Fruit fly (Drosophila melanogaster): Measurements from ENCODE around the gene Gdap1.

Gene Gdap1

DNA sequence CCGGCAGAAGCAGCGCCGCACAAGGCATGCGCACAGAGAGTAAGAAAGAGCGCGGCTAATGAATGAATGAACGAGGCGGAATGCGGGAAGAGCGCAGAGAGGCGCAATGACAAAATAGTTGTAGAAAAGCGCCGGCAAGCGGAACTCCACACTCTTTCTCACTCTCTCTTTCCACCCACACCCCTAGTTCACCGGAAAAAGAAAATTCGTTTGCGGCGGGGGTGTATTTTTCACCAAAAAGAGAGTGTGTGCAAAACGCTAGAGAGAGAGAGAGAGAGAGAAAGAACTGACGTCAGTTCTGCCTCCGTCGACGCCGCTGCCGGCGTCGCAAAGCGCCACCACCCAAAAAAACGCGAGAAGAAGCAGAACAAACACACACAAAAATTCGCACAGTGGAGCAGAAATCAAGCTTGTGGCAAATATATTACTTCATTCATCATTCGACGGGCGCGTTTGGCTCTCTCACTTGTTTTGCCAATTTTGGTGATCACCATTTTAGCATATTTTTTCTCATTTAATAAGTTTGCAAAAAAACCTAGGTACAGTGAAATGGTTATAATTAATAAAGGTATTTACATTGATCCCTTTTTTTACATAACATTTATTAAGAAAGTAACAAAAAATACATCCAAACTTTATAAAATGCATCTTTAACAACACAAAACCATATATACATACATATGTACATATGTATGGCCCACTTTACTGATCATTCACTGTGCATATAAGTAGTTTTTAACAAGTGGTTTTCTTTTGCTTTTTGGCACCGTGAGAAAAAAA lies 43.3 kb downstream of the Gdap1 start (continued):
- TF ChIP-seq Hr51 (GFP tag; optimal IDR thresholded peaks at IDR 0.05) (peak in 1 of 2 experiments; percentile 81), Dad (GFP tag; optimal IDR thresholded peaks at IDR 0.05) (peak; percentile 7), dysf (GFP tag; IDR thresholded peaks at IDR 0.05) (peak; percentile 62; the same call in 2 of the 3 replicates), gsb (GFP tag; IDR thresholded peaks at IDR 0.05) (peak; percentile 22; the same call in 1 of the 2 replicates), HLH4C (GFP tag; IDR thresholded peaks at IDR 0.05; ENCODE audit: partially characterized antibody) (no peak), peb (GFP tag; IDR thresholded peaks at IDR 0.05) (no peak), mld (GFP tag; IDR thresholded peaks at IDR 0.05; ENCODE audit: partially characterized antibody) (no peak), CG13775 (GFP tag; optimal IDR thresholded peaks at IDR 0.05) (peak; percentile 66), CG3281 (GFP tag; optimal IDR thresholded peaks at IDR 0.05) (peak; percentile 76), fd96Cb (tag; optimal IDR thresholded peaks at IDR 0.05) (peak; percentile 53), H15 (GFP tag; IDR thresholded peaks at IDR 0.05) (no peak), BEAF-32 (GFP tag; optimal IDR thresholded peaks at IDR 0.05) (no peak), HmgZ (tag; optimal IDR thresholded peaks at IDR 0.05) (no peak), dimm (GFP tag; IDR thresholded peaks at IDR 0.05) (no peak), CG5180 (GFP tag; optimal IDR thresholded peaks at IDR 0.05) (peak; percentile 10), CG1792 (GFP tag; optimal IDR thresholded peaks at IDR 0.05) (peak; percentile 24), ase (GFP tag; IDR thresholded peaks at IDR 0.05) (no peak), dmrt99B (tag; optimal IDR thresholded peaks at IDR 0.05) (peak; percentile 58), ewg (GFP tag; optimal IDR thresholded peaks at IDR 0.05) (peak; percentile 82), NC2α (GFP tag; optimal IDR thresholded peaks at IDR 0.05) (no peak), dm (GFP tag; optimal IDR thresholded peaks at IDR 0.05) (no peak), CG1647 (GFP tag; optimal IDR thresholded peaks at IDR 0.05) (no peak), esg (GFP tag; conservative IDR thresholded peaks at IDR 0.05) (peak; percentile 58; the same call in 1 of the 2 replicates), en (GFP tag; optimal IDR thresholded peaks at IDR 0.05) (no peak), CG1024 (GFP tag; IDR thresholded peaks at IDR 0.05) (no peak), nau (GFP tag; optimal IDR thresholded peaks at IDR 0.05) (no peak), CG7745 (tag; optimal IDR thresholded peaks at IDR 0.05) (no peak), CG10979 (tag; optimal IDR thresholded peaks at IDR 0.05) (peak; percentile 24), Oaz (GFP tag; IDR thresholded peaks at IDR 0.05) (no peak), lilli (GFP tag; optimal IDR thresholded peaks at IDR 0.05) (peak; percentile 77), gfzf (GFP tag; optimal IDR thresholded peaks at IDR 0.05) (no peak), CG9797 (GFP tag; optimal IDR thresholded peaks at IDR 0.05) (no peak), salm (tag; optimal IDR thresholded peaks at IDR 0.05) (no peak), Atf3 (GFP tag; optimal IDR thresholded peaks at IDR 0.05) (no peak), CG14965 (GFP tag; optimal IDR thresholded peaks at IDR 0.05; ENCODE audit: borderline replicate concordance) (no peak), CG15696 (tag; optimal IDR thresholded peaks at IDR 0.05) (no peak), slp2 (GFP tag; optimal IDR thresholded peaks at IDR 0.05) (peak; percentile 11), ems (GFP tag; optimal IDR thresholded peaks at IDR 0.05) (peak; percentile 32), insv (GFP tag; optimal IDR thresholded peaks at IDR 0.05) (no peak), wdn (GFP tag; IDR thresholded peaks at IDR 0.05) (peak; percentile 32; the same call in 1 of the 2 replicates), Gug (GFP tag; IDR thresholded peaks at IDR 0.05) (0 out of 4 replicates have a peak, but pooled peaks have one; percentile 19), CG18476 (GFP tag; optimal IDR thresholded peaks at IDR 0.05) (no peak), sr (GFP tag; IDR thresholded peaks at IDR 0.05) (peak; percentile 24; the same call in 1 of the 3 replicates), Dp (GFP tag; optimal IDR thresholded peaks at IDR 0.05) (no peak), CG10209 (GFP tag; optimal IDR thresholded peaks at IDR 0.05) (peak; percentile 74), ab (GFP tag; optimal IDR thresholded peaks at IDR 0.05) (peak; percentile 30), odd (GFP tag; optimal IDR thresholded peaks at IDR 0.05) (no peak), CG33557 (GFP tag; optimal IDR thresholded peaks at IDR 0.05) (no peak), slbo (GFP tag; IDR thresholded peaks at IDR 0.05) (peak; percentile 60)

All from whole organism, embryonic.